Worm (Caenorhabditis elegans) whole organism, L1 larva: ENCODE results near the gene ire-1.

ENCODE experiments used
- C04F5.9 ChIP-seq: sonication (generic microtip); optimal IDR thresholded peaks from 2 replicates; lab custom pipeline; 2016; ENCODE audit warnings: missing genetic modification characterization, missing compliant biosample characterization
- F16B12.6 ChIP-seq: fragments of 150-350 bp; optimal IDR thresholded peaks from 2 replicates; lab custom pipeline; 2014; ENCODE audit warnings: missing biosample characterization, missing genetic modification characterization
- Y116A8C.19 ChIP-seq: sonication (generic microtip); optimal IDR thresholded peaks from 2 replicates; lab custom pipeline; 2016; ENCODE audit warnings: missing compliant biosample characterization, missing genetic modification characterization, borderline replicate concordance
- ceh-90 ChIP-seq: sonication (generic microtip); optimal IDR thresholded peaks from 2 replicates; lab custom pipeline; 2016; ENCODE audit warnings: missing genetic modification characterization, missing compliant biosample characterization
- dsc-1 ChIP-seq: sonication (generic microtip); optimal IDR thresholded peaks from 2 replicates; lab custom pipeline; 2016; ENCODE audit warnings: mild to moderate bottlenecking, missing genetic modification characterization, missing compliant biosample characterization
- efl-1 ChIP-seq, 4 experiments: fragments of 150-350 bp; optimal IDR thresholded peaks in 3 of 4; peaks in 1 of 4; 1 replicate in 1 of 4; 2 replicates in 3 of 4; lab custom pipeline; 2014; ENCODE audit warnings: missing biosample characterization in 2 of 4, missing genetic modification characterization in 2 of 4, missing genetic modification reagents in 2 of 4
- egl-13 ChIP-seq: sonication (generic microtip); optimal IDR thresholded peaks from 2 replicates; lab custom pipeline; 2016; ENCODE audit warnings: missing genotype, missing genetic modification reagents, missing genetic modification characterization, missing compliant biosample characterization
- elt-2 ChIP-seq: sonication (generic microtip); optimal IDR thresholded peaks from 2 replicates; lab custom pipeline; 2016; ENCODE audit warnings: missing genetic modification characterization, mild to moderate bottlenecking, inconsistent platforms, missing compliant biosample characterization, missing genetic modification reagents
- elt-3 ChIP-seq, 6 experiments: fragments of 150-350 bp in 1 of 6; sonication (generic microtip); optimal IDR thresholded peaks; 2 replicates each; lab custom pipeline; 2017 to 2018; ENCODE audit warnings: missing biosample characterization in 6 of 6, missing genetic modification characterization in 6 of 6, inconsistent platforms in 1 of 6
- fkh-10 ChIP-seq: sonication (generic microtip); optimal IDR thresholded peaks from 2 replicates; lab custom pipeline; 2017; ENCODE audit warnings: missing biosample characterization, missing genetic modification reagents, missing genetic modification characterization
- hlh-4 ChIP-seq: sonication (generic microtip); optimal IDR thresholded peaks from 2 replicates; lab custom pipeline; 2016; ENCODE audit warnings: mild to moderate bottlenecking, missing genetic modification characterization, missing compliant biosample characterization
- hpl-2 ChIP-seq: fragments of 150-350 bp; optimal IDR thresholded peaks from 2 replicates; lab custom pipeline; 2014; ENCODE audit warnings: missing biosample characterization, missing genetic modification reagents, missing genetic modification characterization
- irx-1 ChIP-seq: sonication (generic microtip); optimal IDR thresholded peaks from 2 replicates; lab custom pipeline; 2016; ENCODE audit warnings: missing genetic modification characterization, missing compliant biosample characterization
- lin-14 ChIP-seq: fragments of 200-800 bp; sonication (Bioruptor generic); optimal IDR thresholded peaks from 2 replicates; lab custom pipeline; 2018; ENCODE audit warnings: mild to moderate bottlenecking, missing genetic modification characterization, moderate library complexity, missing compliant biosample characterization
- lin-35 ChIP-seq, 2 experiments: fragments of 150-350 bp; optimal IDR thresholded peaks; 2 replicates each; lab custom pipeline; 2014; ENCODE audit warnings: missing biosample characterization in 2 of 2, missing genetic modification characterization in 2 of 2, missing genetic modification reagents in 2 of 2
- lin-39 ChIP-seq: fragments of 150-350 bp; optimal IDR thresholded peaks from 2 replicates; lab custom pipeline; 2014; ENCODE audit warnings: missing biosample characterization, missing genetic modification reagents, missing genetic modification characterization
- lir-3 ChIP-seq: sonication (generic microtip); optimal IDR thresholded peaks from 2 replicates; lab custom pipeline; 2016; ENCODE audit warnings: mild to moderate bottlenecking, missing genetic modification characterization, moderate library complexity, missing compliant biosample characterization; ENCODE audit not compliant: poor library complexity
- lsy-2 ChIP-seq, 2 experiments: fragments of 150-350 bp; optimal IDR thresholded peaks; 2 replicates each; lab custom pipeline; 2014; ENCODE audit warnings: missing biosample characterization in 2 of 2, missing genetic modification characterization in 2 of 2
- mab-9 ChIP-seq: fragments of 200-800 bp; sonication (Bioruptor generic); IDR thresholded peaks from 2 replicates; pipeline ENCODE4 v1.3.6; 2022; ENCODE audit warnings: missing genetic modification reagents, missing genetic modification characterization, missing compliant biosample characterization
- mdl-1 ChIP-seq, 2 experiments: fragments of 150-350 bp; optimal IDR thresholded peaks; 2 replicates each; lab custom pipeline; 2014 to 2017; ENCODE audit warnings: missing biosample characterization in 2 of 2, missing genetic modification characterization in 2 of 2, inconsistent platforms in 1 of 2
- mep-1 ChIP-seq: fragments of 150-350 bp; optimal IDR thresholded peaks from 2 replicates; lab custom pipeline; 2014; ENCODE audit warnings: missing biosample characterization, missing genetic modification characterization
- nhr-71 ChIP-seq: sonication (generic microtip); optimal IDR thresholded peaks from 2 replicates; lab custom pipeline; 2016; ENCODE audit warnings: mild to moderate bottlenecking, missing genetic modification characterization, moderate library complexity, missing compliant biosample characterization
- nhr-76 ChIP-seq: sonication (generic microtip); optimal IDR thresholded peaks from 2 replicates; lab custom pipeline; 2017; ENCODE audit warnings: missing biosample characterization, missing genetic modification characterization
- nhr-84 ChIP-seq: sonication (generic microtip); optimal IDR thresholded peaks from 2 replicates; lab custom pipeline; 2017; ENCODE audit warnings: missing biosample characterization, missing genetic modification characterization
- nhr-85 ChIP-seq: sonication (generic microtip); peaks from one replicate; lab custom pipeline; 2016; ENCODE audit warnings: missing genetic modification characterization, inconsistent platforms, missing compliant biosample characterization
- pag-3 ChIP-seq: sonication (generic microtip); optimal IDR thresholded peaks from 2 replicates; lab custom pipeline; 2017; ENCODE audit warnings: missing genetic modification characterization, mild to moderate bottlenecking, missing compliant biosample characterization, antibody characterized with exemption, borderline replicate concordance; ENCODE audit not compliant: insufficient read depth
- pax-3 ChIP-seq: fragments of 200-800 bp; sonication (Bioruptor generic); optimal IDR thresholded peaks from 2 replicates; lab custom pipeline; 2018; ENCODE audit warnings: mild to moderate bottlenecking, missing genetic modification characterization, moderate library complexity, missing compliant biosample characterization
- pqm-1 ChIP-seq: sonication (generic microtip); optimal IDR thresholded peaks from 3 replicates; lab custom pipeline; 2017; ENCODE audit warnings: missing biosample characterization, missing genetic modification characterization
- skn-1 ChIP-seq: fragments of 150-350 bp; optimal IDR thresholded peaks from 2 replicates; lab custom pipeline; 2014; ENCODE audit warnings: missing biosample characterization, missing genetic modification characterization
- snu-23 ChIP-seq: sonication (generic microtip); optimal IDR thresholded peaks from 2 replicates; lab custom pipeline; 2016; ENCODE audit warnings: missing genetic modification characterization, missing compliant biosample characterization
- swsn-7 ChIP-seq: sonication (generic microtip); optimal IDR thresholded peaks from 2 replicates; lab custom pipeline; 2016; ENCODE audit warnings: missing genetic modification characterization, missing compliant biosample characterization
- tlp-1 ChIP-seq: fragments of 150-350 bp; optimal IDR thresholded peaks from 2 replicates; lab custom pipeline; 2014; ENCODE audit warnings: missing biosample characterization, missing genetic modification characterization
- unc-30 ChIP-seq: sonication (generic microtip); optimal IDR thresholded peaks from 2 replicates; lab custom pipeline; 2017; ENCODE audit warnings: missing biosample characterization, missing genetic modification characterization
- ztf-4 ChIP-seq: fragments of 150-350 bp; optimal IDR thresholded peaks from 2 replicates; lab custom pipeline; 2014; ENCODE audit warnings: missing biosample characterization, missing genetic modification characterization

ire-1 gene

ce11 chrII:8128273-8129039 lies 3.7 kb upstream of the ire-1 start (continued):
- TF ChIP-seq nhr-85 (tag; lab: Kevin White, UChicago) (peak; percentile 92), hpl-2 (GFP tag; lab: Kevin White, UChicago) (no peak), mab-9 (GFP tag; lab: Robert Waterston, UW) (no peak), nhr-71 (tag; lab: Kevin White, UChicago) (peak; percentile 93), irx-1 (tag; lab: Kevin White, UChicago) (peak; percentile 30), pax-3 (tag; lab: Kevin White, UChicago) (peak; percentile 14), lin-39 (tag; lab: Kevin White, UChicago) (peak; percentile 56), elt-2 (tag; lab: Kevin White, UChicago) (peak; percentile 17), efl-1 (optimal IDR thresholded peaks at IDR 0.05; lab: Kevin White, UChicago) (peak; percentile 6 to 33), efl-1 (GFP tag; optimal IDR thresholded peaks at IDR 0.05 in 1 of 2; lab: Kevin White, UChicago) (peak; percentile 12 to 58), snu-23 (GFP tag; lab: Kevin White, UChicago) (peak; percentile 87), hlh-4 (tag; lab: Kevin White, UChicago) (no peak), elt-3 (tag; optimal IDR thresholded peaks at IDR 0.05; lab: Kevin White, UChicago) (peak in 5 of 6 experiments; percentile 9 to 77 (median 50)), mdl-1 (tag; optimal IDR thresholded peaks at IDR 0.05; lab: Kevin White, UChicago) (peak in 1 of 2 experiments; percentile 80), F16B12.6 (tag; lab: Kevin White, UChicago) (peak; percentile 11), fkh-10 (GFP tag; lab: Kevin White, UChicago) (no peak), swsn-7 (tag; lab: Kevin White, UChicago) (peak; percentile 27), lir-3 (tag; lab: Kevin White, UChicago) (peak; percentile 33)

DNA sequence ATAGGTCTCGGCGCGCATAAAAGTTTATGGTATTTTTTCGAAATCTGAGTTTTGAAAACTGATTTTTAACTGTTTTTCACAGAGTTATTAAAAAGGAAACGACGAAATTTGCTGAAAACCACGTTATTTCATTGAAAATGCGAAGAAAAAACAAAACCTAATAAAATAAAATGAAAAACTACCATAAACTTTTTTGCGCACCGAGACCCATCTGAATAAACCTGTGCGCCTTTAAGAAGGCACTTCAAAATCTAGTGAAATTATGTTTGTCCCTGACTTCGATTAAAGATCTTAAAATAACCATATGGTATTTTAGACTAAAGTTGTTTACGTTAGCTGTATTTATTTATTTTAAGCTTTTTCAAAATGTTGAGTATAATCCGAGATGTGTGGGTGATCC lies 3.1 kb upstream of the ire-1 start:
- no peak for TF ChIP-seq tlp-1
- no peak for TF ChIP-seq efl-1 (optimal IDR thresholded peaks at IDR 0.05; lab: Kevin White, UChicago)
- peak in 1 of 2 experiments; percentile 74 for TF ChIP-seq efl-1 (GFP tag; optimal IDR thresholded peaks at IDR 0.05 in 1 of 2; lab: Kevin White, UChicago)
- TF ChIP-seq egl-13 (tag; lab: Kevin White, UChicago), result no peak

ce11 chrII:8127290-8127689 lies 2.6 kb upstream of the ire-1 start:
- TF ChIP-seq irx-1 (tag; lab: Kevin White, UChicago) (no peak), F16B12.6 (tag; lab: Kevin White, UChicago) (no peak), lir-3 (tag; lab: Kevin White, UChicago) (no peak), C04F5.9 (no peak), nhr-85 (tag; lab: Kevin White, UChicago) (peak; percentile 17), ztf-4 (tag; lab: Kevin White, UChicago) (no peak), elt-3 (tag; optimal IDR thresholded peaks at IDR 0.05; lab: Kevin White, UChicago) (no peak), lin-14 (GFP tag; lab: Kevin White, UChicago) (peak; percentile 7), pqm-1 (peak; percentile 31), elt-2 (tag; lab: Kevin White, UChicago) (peak; percentile 68), lin-39 (tag; lab: Kevin White, UChicago) (no peak), nhr-84 (tag; lab: Kevin White, UChicago) (no peak), ceh-90 (tag; lab: Kevin White, UChicago) (no peak), skn-1 (tag; lab: Kevin White, UChicago) (no peak), unc-30 (tag; lab: Kevin White, UChicago) (no peak), Y116A8C.19 (tag; lab: Kevin White, UChicago) (no peak), nhr-76 (no peak), lsy-2 (tag; optimal IDR thresholded peaks at IDR 0.05; lab: Kevin White, UChicago) (peak in 1 of 2 experiments; percentile 4), dsc-1 (tag; lab: Kevin White, UChicago) (no peak), lin-35 (GFP tag; optimal IDR thresholded peaks at IDR 0.05; lab: Kevin White, UChicago) (peak in 1 of 2 experiments; percentile 36), mep-1 (tag; lab: Kevin White, UChicago) (no peak), pag-3 (tag; lab: Kevin White, UChicago) (no peak)
- TF ChIP-seq, all 84 proteins: peak for 6
